Fruit fly (Drosophila melanogaster): ENCODE results near the gene AttD.

AttD gene

dm6 chr3R:17617976-17618308, 7.1 kb upstream of the AttD start (continued):
- TF ChIP-seq onecut (GFP tag; IDR thresholded peaks at IDR 0.05) (no peak), CG18011 (GFP tag; optimal IDR thresholded peaks at IDR 0.05) (no peak), ham (GFP tag; IDR thresholded peaks at IDR 0.05) (no peak), CG10959 (GFP tag; IDR thresholded peaks at IDR 0.05) (no peak), CG6689 (GFP tag; IDR thresholded peaks at IDR 0.05) (no peak), klu (GFP tag; IDR thresholded peaks at IDR 0.05) (no peak), tll (GFP tag; optimal IDR thresholded peaks at IDR 0.05) (no peak), corto (GFP tag; optimal IDR thresholded peaks at IDR 0.05) (no peak), pb (GFP tag; optimal IDR thresholded peaks at IDR 0.05) (no peak), Six4 (GFP tag; optimal IDR thresholded peaks at IDR 0.05) (no peak), Adf1 (GFP tag; IDR thresholded peaks at IDR 0.05) (no peak), ewg (GFP tag; optimal IDR thresholded peaks at IDR 0.05) (no peak), GATAe (GFP tag; conservative IDR thresholded peaks at IDR 0.05) (no peak), pita (GFP tag; optimal IDR thresholded peaks at IDR 0.05) (no peak), HHEX (GFP tag; optimal IDR thresholded peaks at IDR 0.05) (no peak), her (GFP tag; optimal IDR thresholded peaks at IDR 0.05) (no peak), CG17612 (GFP tag; IDR thresholded peaks at IDR 0.05) (no peak), Bdp1 (GFP tag; optimal IDR thresholded peaks at IDR 0.05) (peak; percentile 99), CG3407 (GFP tag; optimal IDR thresholded peaks at IDR 0.05) (no peak), CG10979 (tag; optimal IDR thresholded peaks at IDR 0.05) (no peak), dati (GFP tag; IDR thresholded peaks at IDR 0.05) (no peak), CG6175 (GFP tag; IDR thresholded peaks at IDR 0.05) (no peak), Sry-β (GFP tag; optimal IDR thresholded peaks at IDR 0.05) (no peak), NfI (GFP tag; optimal IDR thresholded peaks at IDR 0.05) (no peak), CoRest (tag; optimal IDR thresholded peaks at IDR 0.05) (no peak), D (optimal IDR thresholded peaks at IDR 0.05) (no peak), D (GFP tag; optimal IDR thresholded peaks at IDR 0.05) (no peak), Meics (GFP tag; optimal IDR thresholded peaks at IDR 0.05) (no peak), fd64A (GFP tag; optimal IDR thresholded peaks at IDR 0.05) (no peak), unc-4 (GFP tag; IDR thresholded peaks at IDR 0.05; ENCODE audit: partially characterized antibody) (peak; percentile 26; the same call in 1 of the 2 replicates), tio (GFP tag; optimal IDR thresholded peaks at IDR 0.05) (no peak), Usf (GFP tag; optimal IDR thresholded peaks at IDR 0.05) (no peak), Spps (tag; optimal IDR thresholded peaks at IDR 0.05) (no peak), CG12744 (GFP tag; optimal IDR thresholded peaks at IDR 0.05) (no peak), CG3838 (GFP tag; optimal IDR thresholded peaks at IDR 0.05) (no peak), rib (GFP tag; IDR thresholded peaks at IDR 0.05) (no peak), seq (GFP tag; IDR thresholded peaks at IDR 0.05) (no peak), pfk (GFP tag; optimal IDR thresholded peaks at IDR 0.05) (no peak), mld (GFP tag; IDR thresholded peaks at IDR 0.05; ENCODE audit: partially characterized antibody) (peak; percentile 92), pum (GFP tag; optimal IDR thresholded peaks at IDR 0.05) (no peak), CG14014 (GFP tag; IDR thresholded peaks at IDR 0.05) (no peak), CG4328 (GFP tag; optimal IDR thresholded peaks at IDR 0.05) (no peak), Mad (GFP tag; optimal IDR thresholded peaks at IDR 0.05) (no peak), dmrt99B (tag; optimal IDR thresholded peaks at IDR 0.05) (peak; percentile 18), Opbp (GFP tag; IDR thresholded peaks at IDR 0.05; ENCODE audit: partially characterized antibody) (peak; percentile 85), pho (GFP tag; optimal IDR thresholded peaks at IDR 0.05) (no peak), Hr51 (GFP tag; optimal IDR thresholded peaks at IDR 0.05) (no peak), ERR (GFP tag; optimal IDR thresholded peaks at IDR 0.05) (no peak), CG4360 (GFP tag; IDR thresholded peaks at IDR 0.05) (no peak), CG2199 (GFP tag; IDR thresholded peaks at IDR 0.05) (no peak; the same call in 2 of the 3 replicates), nom (GFP tag; optimal IDR thresholded peaks at IDR 0.05) (peak; percentile 47), ranshi (GFP tag; IDR thresholded peaks at IDR 0.05) (no peak)
